Worm (Caenorhabditis elegans): Measurements from ENCODE around the gene R13D11.3.

DNA sequence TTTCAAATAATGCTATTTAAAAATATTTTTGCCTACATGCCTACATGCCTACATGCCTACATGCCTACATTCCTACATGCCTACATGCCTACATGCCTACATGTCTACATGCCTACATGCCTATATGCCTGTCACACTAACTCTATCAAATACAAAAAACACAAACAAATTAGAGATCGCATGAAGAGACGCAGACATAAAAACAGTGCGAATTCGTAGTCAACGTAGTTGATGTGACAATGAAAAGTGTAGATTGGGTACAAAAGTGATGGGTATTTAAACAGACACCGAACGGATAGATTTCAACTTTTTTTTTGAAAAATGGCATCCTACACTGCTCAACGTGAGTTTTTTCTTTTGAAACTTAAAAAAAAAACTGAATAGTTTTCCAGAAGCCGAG, 37.5 kb upstream of the R13D11.3 start, which contains the start of gene R09E12.9:
- TF ChIP-seq elt-3 (tag; optimal IDR thresholded peaks at IDR 0.05), result no peak
- peak; percentile 83 for TF ChIP-seq nhr-28 (tag; optimal IDR thresholded peaks at IDR 0.05)
- TF ChIP-seq ztf-11 (tag; optimal IDR thresholded peaks at IDR 0.05), result no peak
- no peak for TF ChIP-seq hlh-1 (tag; optimal IDR thresholded peaks at IDR 0.05)
